Worm (Caenorhabditis elegans) whole organism, L4 larva: Measurements from ENCODE around the gene ZK666.11.

Experiments used
- D1046.2 ChIP-seq: fragments of 200-800 bp; sonication (Bioruptor generic); IDR thresholded peaks from 2 replicates; pipeline ENCODE4 v1.3.6; 2022; ENCODE audit warnings: missing genetic modification characterization, missing compliant biosample characterization
- dmd-6 ChIP-seq: fragments of 200-800 bp; sonication (Bioruptor generic); IDR thresholded peaks from 2 replicates; pipeline ENCODE4 v1.3.6; 2022; ENCODE audit warnings: missing genetic modification reagents, missing genetic modification characterization, missing compliant biosample characterization
- fkh-10 ChIP-seq: fragments of 150-350 bp; optimal IDR thresholded peaks from 2 replicates; lab custom pipeline; 2014; ENCODE audit warnings: missing biosample characterization, missing genetic modification reagents, missing genetic modification characterization
- jun-1 ChIP-seq: fragments of 150-350 bp; optimal IDR thresholded peaks from 2 replicates; lab custom pipeline; 2014; ENCODE audit warnings: missing biosample characterization, missing genetic modification reagents, missing genetic modification characterization
- lin-13 ChIP-seq: fragments of 150-350 bp; optimal IDR thresholded peaks from 2 replicates; lab custom pipeline; 2014; ENCODE audit warnings: missing biosample characterization, missing genetic modification reagents, missing genetic modification characterization
- madf-5 ChIP-seq, 2 experiments: fragments of 200-800 bp; sonication (Bioruptor generic); IDR thresholded peaks; 2 replicates each; pipeline ENCODE4 v1.3.6; 2022; ENCODE audit warnings: missing compliant biosample characterization in 2 of 2, missing genetic modification characterization in 2 of 2
- nhr-25 ChIP-seq: sonication (generic microtip); optimal IDR thresholded peaks from 2 replicates; lab custom pipeline; 2017; ENCODE audit warnings: missing genetic modification characterization, mild to moderate bottlenecking, missing compliant biosample characterization, antibody characterized with exemption, moderate library complexity, borderline replicate concordance; ENCODE audit not compliant: insufficient read depth
- nhr-6 ChIP-seq: fragments of 150-350 bp; optimal IDR thresholded peaks from 2 replicates; lab custom pipeline; 2014; ENCODE audit warnings: missing biosample characterization, missing genetic modification characterization
- pqm-1 ChIP-seq: sonication (generic microtip); optimal IDR thresholded peaks from 2 replicates; lab custom pipeline; 2017; ENCODE audit warnings: missing biosample characterization, missing genetic modification characterization
- saeg-2 ChIP-seq: fragments of 200-800 bp; sonication (Bioruptor generic); IDR thresholded peaks from 2 replicates; pipeline ENCODE4 v1.3.6; 2022; ENCODE audit warnings: missing genetic modification reagents, missing genetic modification characterization, missing compliant biosample characterization
- skn-1 ChIP-seq: fragments of 150-350 bp; optimal IDR thresholded peaks from 2 replicates; lab custom pipeline; 2014; ENCODE audit warnings: missing biosample characterization, missing genetic modification characterization
- snpc-1.2 ChIP-seq: fragments of 200-800 bp; sonication (Bioruptor generic); IDR thresholded peaks from 2 replicates; pipeline ENCODE4 v1.3.6; 2022; ENCODE audit warnings: missing genetic modification reagents, missing genetic modification characterization, missing compliant biosample characterization

DNA sequence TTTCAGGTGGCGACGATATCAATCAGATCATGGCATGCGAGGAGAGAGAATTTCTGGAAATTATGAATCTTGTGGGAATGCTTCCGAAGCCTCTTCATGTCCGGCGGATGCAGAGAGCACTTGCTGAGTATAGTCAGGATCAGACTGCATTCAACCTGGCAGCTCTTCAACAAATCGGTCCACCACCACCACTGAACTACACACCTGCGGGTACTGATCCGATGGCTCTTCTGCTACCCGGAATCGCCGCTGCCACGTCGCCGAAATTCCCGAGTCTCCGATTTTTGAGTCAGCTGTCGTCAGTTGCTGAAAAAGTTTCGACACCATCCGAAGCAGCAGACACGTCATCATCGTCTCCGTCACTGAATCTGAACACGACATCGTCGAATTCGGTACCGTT, 48.6 kb downstream of the ZK666.11 start:
- no peak for TF ChIP-seq lin-13 (GFP tag; lab: Kevin White, UChicago)
- no peak for TF ChIP-seq skn-1 (tag; lab: Kevin White, UChicago)
- TF ChIP-seq fkh-10 (GFP tag; lab: Kevin White, UChicago) = no peak
- no peak for TF ChIP-seq dmd-6
- no peak for TF ChIP-seq madf-5 (GFP tag; IDR thresholded peaks at IDR 0.05; lab: Robert Waterston, UW)
- no peak for TF ChIP-seq nhr-6 (tag; lab: Kevin White, UChicago)
- no peak for TF ChIP-seq jun-1 (tag; lab: Kevin White, UChicago)
- no peak for TF ChIP-seq saeg-2
- TF ChIP-seq nhr-25 (tag; lab: Kevin White, UChicago) = no peak
- no peak for TF ChIP-seq pqm-1 (tag; lab: Kevin White, UChicago)
- TF ChIP-seq snpc-1.2 (GFP tag; lab: Robert Waterston, UW) = no peak
- TF ChIP-seq D1046.2 (GFP tag; lab: Robert Waterston, UW) = 0 out of 2 replicates have a peak, but pooled peaks have one; percentile 39
